Worm (Caenorhabditis elegans) whole organism, L1 larva: ENCODE data around the gene B0348.10.
A peak's percentile ranks its signal among the peaks of the same experiment; 100 is the strongest.

ENCODE experiments used
- C04F5.9 ChIP-seq: sonication (generic microtip); optimal IDR thresholded peaks from 2 replicates; lab custom pipeline; 2016; ENCODE audit warnings: missing genetic modification characterization, missing compliant biosample characterization
- C16A3.4 ChIP-seq: fragments of 150-350 bp; optimal IDR thresholded peaks from 2 replicates; lab custom pipeline; 2014; ENCODE audit warnings: missing biosample characterization, missing genetic modification characterization
- C34B4.2 ChIP-seq: sonication (generic microtip); optimal IDR thresholded peaks from 2 replicates; lab custom pipeline; 2017; ENCODE audit warnings: mild to moderate bottlenecking, missing genetic modification characterization, missing compliant biosample characterization
- aly-2 ChIP-seq: fragments of 150-350 bp; optimal IDR thresholded peaks from 2 replicates; lab custom pipeline; 2014; ENCODE audit warnings: missing biosample characterization, missing genetic modification characterization
- blmp-1 ChIP-seq: fragments of 150-350 bp; optimal IDR thresholded peaks from 2 replicates; lab custom pipeline; 2014; ENCODE audit warnings: missing biosample characterization, missing genetic modification characterization
- ceh-63 ChIP-seq: fragments of 200-800 bp; sonication (Bioruptor generic); optimal IDR thresholded peaks from 2 replicates; lab custom pipeline; 2018; ENCODE audit warnings: mild to moderate bottlenecking, missing genetic modification characterization, missing compliant biosample characterization
- ceh-82 ChIP-seq, 3 experiments: fragments of 150-350 bp in 1 of 3; sonication (generic microtip) in 2 of 3; optimal IDR thresholded peaks; 2 replicates each; lab custom pipeline; 2014 to 2017; ENCODE audit warnings: missing biosample characterization in 3 of 3, missing genetic modification characterization in 3 of 3
- ceh-90 ChIP-seq: sonication (generic microtip); optimal IDR thresholded peaks from 2 replicates; lab custom pipeline; 2016; ENCODE audit warnings: missing genetic modification characterization, missing compliant biosample characterization
- dpl-1 ChIP-seq, 3 experiments: fragments of 150-350 bp in 2 of 3; sonication (generic microtip) in 1 of 3; optimal IDR thresholded peaks; 2 replicates each; lab custom pipeline; 2014 to 2017; ENCODE audit warnings: missing biosample characterization in 3 of 3, missing genetic modification characterization in 3 of 3, missing genetic modification reagents in 3 of 3
- dsc-1 ChIP-seq: sonication (generic microtip); optimal IDR thresholded peaks from 2 replicates; lab custom pipeline; 2016; ENCODE audit warnings: mild to moderate bottlenecking, missing genetic modification characterization, missing compliant biosample characterization
- efl-3 ChIP-seq: fragments of 200-800 bp; sonication (Bioruptor generic); optimal IDR thresholded peaks from 2 replicates; lab custom pipeline; 2018; ENCODE audit warnings: mild to moderate bottlenecking, missing genetic modification characterization, missing compliant biosample characterization
- egl-13 ChIP-seq: sonication (generic microtip); optimal IDR thresholded peaks from 2 replicates; lab custom pipeline; 2016; ENCODE audit warnings: missing genotype, missing genetic modification reagents, missing genetic modification characterization, missing compliant biosample characterization
- egl-27 ChIP-seq, 2 experiments: fragments of 150-350 bp in 1 of 2; sonication (generic microtip); optimal IDR thresholded peaks; 3 replicates each; lab custom pipeline; 2017 to 2018; ENCODE audit warnings: missing biosample characterization in 2 of 2, missing genetic modification characterization in 2 of 2, missing genetic modification reagents in 2 of 2
- elt-3 ChIP-seq, 6 experiments: fragments of 150-350 bp in 1 of 6; sonication (generic microtip); optimal IDR thresholded peaks; 2 replicates each; lab custom pipeline; 2017 to 2018; ENCODE audit warnings: missing biosample characterization in 6 of 6, missing genetic modification characterization in 6 of 6, inconsistent platforms in 1 of 6
- ets-5 ChIP-seq: fragments of 200-800 bp; sonication (Bioruptor generic); IDR thresholded peaks from 2 replicates; pipeline ENCODE4 v1.3.6; 2022; ENCODE audit warnings: missing genetic modification characterization, missing compliant biosample characterization
- fkh-10 ChIP-seq: sonication (generic microtip); optimal IDR thresholded peaks from 2 replicates; lab custom pipeline; 2017; ENCODE audit warnings: missing biosample characterization, missing genetic modification reagents, missing genetic modification characterization
- grh-1 ChIP-seq: fragments of 200-800 bp; sonication (Bioruptor generic); IDR thresholded peaks from 2 replicates; pipeline ENCODE4 v1.3.6; 2022; ENCODE audit warnings: missing genetic modification reagents, missing genetic modification characterization, missing compliant biosample characterization
- hlh-4 ChIP-seq: sonication (generic microtip); optimal IDR thresholded peaks from 2 replicates; lab custom pipeline; 2016; ENCODE audit warnings: mild to moderate bottlenecking, missing genetic modification characterization, missing compliant biosample characterization
- irx-1 ChIP-seq: sonication (generic microtip); optimal IDR thresholded peaks from 2 replicates; lab custom pipeline; 2016; ENCODE audit warnings: missing genetic modification characterization, missing compliant biosample characterization
- jun-1 ChIP-seq: fragments of 150-350 bp; optimal IDR thresholded peaks from 2 replicates; lab custom pipeline; 2014; ENCODE audit warnings: missing biosample characterization, missing genetic modification reagents, missing genetic modification characterization
- lin-14 ChIP-seq: fragments of 200-800 bp; sonication (Bioruptor generic); optimal IDR thresholded peaks from 2 replicates; lab custom pipeline; 2018; ENCODE audit warnings: mild to moderate bottlenecking, missing genetic modification characterization, moderate library complexity, missing compliant biosample characterization
- lin-15B ChIP-seq: fragments of 150-350 bp; sonication (generic microtip); optimal IDR thresholded peaks from 3 replicates; lab custom pipeline; 2014; ENCODE audit warnings: missing biosample characterization, missing genetic modification characterization
- lir-3 ChIP-seq: sonication (generic microtip); optimal IDR thresholded peaks from 2 replicates; lab custom pipeline; 2016; ENCODE audit warnings: mild to moderate bottlenecking, missing genetic modification characterization, moderate library complexity, missing compliant biosample characterization; ENCODE audit not compliant: poor library complexity
- lsy-2 ChIP-seq, 2 experiments: fragments of 150-350 bp; optimal IDR thresholded peaks; 2 replicates each; lab custom pipeline; 2014; ENCODE audit warnings: missing biosample characterization in 2 of 2, missing genetic modification characterization in 2 of 2
- mdl-1 ChIP-seq, 2 experiments: fragments of 150-350 bp; optimal IDR thresholded peaks; 2 replicates each; lab custom pipeline; 2014 to 2017; ENCODE audit warnings: missing biosample characterization in 2 of 2, missing genetic modification characterization in 2 of 2, inconsistent platforms in 1 of 2
- mef-2 ChIP-seq: fragments of 150-350 bp; optimal IDR thresholded peaks from 2 replicates; lab custom pipeline; 2014; ENCODE audit warnings: missing biosample characterization, missing genetic modification characterization
- mep-1 ChIP-seq: fragments of 150-350 bp; optimal IDR thresholded peaks from 2 replicates; lab custom pipeline; 2014; ENCODE audit warnings: missing biosample characterization, missing genetic modification characterization
- nhr-11 ChIP-seq: fragments of 150-350 bp; optimal IDR thresholded peaks from 2 replicates; lab custom pipeline; 2014; ENCODE audit warnings: missing biosample characterization, missing genetic modification characterization
- nhr-19 ChIP-seq: fragments of 200-800 bp; sonication (Bioruptor generic); conservative IDR thresholded peaks from 2 replicates; pipeline ENCODE4 v1.3.6; 2022; ENCODE audit warnings: missing genetic modification characterization, missing compliant biosample characterization
- nhr-47 ChIP-seq: sonication (generic microtip); optimal IDR thresholded peaks from 2 replicates; lab custom pipeline; 2016; ENCODE audit warnings: mild to moderate bottlenecking, missing genetic modification characterization, moderate library complexity, missing compliant biosample characterization
- nhr-71 ChIP-seq: sonication (generic microtip); optimal IDR thresholded peaks from 2 replicates; lab custom pipeline; 2016; ENCODE audit warnings: mild to moderate bottlenecking, missing genetic modification characterization, moderate library complexity, missing compliant biosample characterization
- nhr-84 ChIP-seq: sonication (generic microtip); optimal IDR thresholded peaks from 2 replicates; lab custom pipeline; 2017; ENCODE audit warnings: missing biosample characterization, missing genetic modification characterization
- nhr-90 ChIP-seq: sonication (generic microtip); optimal IDR thresholded peaks from 2 replicates; lab custom pipeline; 2016; ENCODE audit warnings: mild to moderate bottlenecking, missing genetic modification characterization, missing compliant biosample characterization; ENCODE audit not compliant: poor library complexity
- pag-3 ChIP-seq: sonication (generic microtip); optimal IDR thresholded peaks from 2 replicates; lab custom pipeline; 2017; ENCODE audit warnings: missing genetic modification characterization, mild to moderate bottlenecking, missing compliant biosample characterization, antibody characterized with exemption, borderline replicate concordance; ENCODE audit not compliant: insufficient read depth
- pax-3 ChIP-seq: fragments of 200-800 bp; sonication (Bioruptor generic); optimal IDR thresholded peaks from 2 replicates; lab custom pipeline; 2018; ENCODE audit warnings: mild to moderate bottlenecking, missing genetic modification characterization, moderate library complexity, missing compliant biosample characterization
- skn-1 ChIP-seq: fragments of 150-350 bp; optimal IDR thresholded peaks from 2 replicates; lab custom pipeline; 2014; ENCODE audit warnings: missing biosample characterization, missing genetic modification characterization
- snpc-4 ChIP-seq: fragments of 150-350 bp; optimal IDR thresholded peaks from 2 replicates; lab custom pipeline; 2014; ENCODE audit warnings: missing biosample characterization, missing genetic modification characterization
- snu-23 ChIP-seq: sonication (generic microtip); optimal IDR thresholded peaks from 2 replicates; lab custom pipeline; 2016; ENCODE audit warnings: missing genetic modification characterization, missing compliant biosample characterization
- sox-4 ChIP-seq: sonication (generic microtip); optimal IDR thresholded peaks from 2 replicates; lab custom pipeline; 2016; ENCODE audit warnings: missing genetic modification characterization, missing compliant biosample characterization
- sptf-1 ChIP-seq: fragments of 150-350 bp; optimal IDR thresholded peaks from 2 replicates; lab custom pipeline; 2014; ENCODE audit warnings: missing biosample characterization, missing genetic modification characterization
- sup-37 ChIP-seq: fragments of 200-800 bp; sonication (Bioruptor generic); optimal IDR thresholded peaks from 2 replicates; lab custom pipeline; 2018; ENCODE audit warnings: mild to moderate bottlenecking, missing genetic modification characterization, missing compliant biosample characterization
- tbx-2 ChIP-seq: sonication (generic microtip); optimal IDR thresholded peaks from 2 replicates; lab custom pipeline; 2016; ENCODE audit warnings: missing genetic modification characterization, missing compliant biosample characterization
- unc-30 ChIP-seq: sonication (generic microtip); optimal IDR thresholded peaks from 2 replicates; lab custom pipeline; 2017; ENCODE audit warnings: missing biosample characterization, missing genetic modification characterization
- unc-62 ChIP-seq: fragments of 150-350 bp; optimal IDR thresholded peaks from 2 replicates; lab custom pipeline; 2014; ENCODE audit warnings: missing biosample characterization, missing genetic modification reagents, missing genetic modification characterization
- unc-86 ChIP-seq: sonication (generic microtip); optimal IDR thresholded peaks from 2 replicates; lab custom pipeline; 2016; ENCODE audit warnings: missing genetic modification characterization, missing compliant biosample characterization
- unc-98 ChIP-seq: fragments of 200-800 bp; sonication (Bioruptor generic); IDR thresholded peaks from 2 replicates; pipeline ENCODE4 v1.3.6; 2022; ENCODE audit warnings: missing genetic modification characterization, missing compliant biosample characterization
- vab-15 ChIP-seq: sonication (generic microtip); optimal IDR thresholded peaks from 2 replicates; lab custom pipeline; 2017; ENCODE audit warnings: missing genotype, mild to moderate bottlenecking, missing genetic modification characterization, missing compliant biosample characterization
- xbp-1 ChIP-seq: sonication (generic microtip); optimal IDR thresholded peaks from 2 replicates; lab custom pipeline; 2016; ENCODE audit warnings: missing genetic modification characterization, missing compliant biosample characterization
- zag-1 ChIP-seq: fragments of 150-350 bp; optimal IDR thresholded peaks from 2 replicates; lab custom pipeline; 2014; ENCODE audit warnings: missing biosample characterization, missing genetic modification characterization
- zip-4 ChIP-seq: fragments of 200-800 bp; sonication (Bioruptor generic); optimal IDR thresholded peaks from 2 replicates; lab custom pipeline; 2018; ENCODE audit warnings: mild to moderate bottlenecking, missing genetic modification characterization, moderate library complexity, missing compliant biosample characterization
- ztf-11 ChIP-seq, 2 experiments: sonication (generic microtip); optimal IDR thresholded peaks; 2 replicates each; lab custom pipeline; 2016 to 2017; ENCODE audit warnings: missing genetic modification characterization in 2 of 2, missing biosample characterization in 1 of 2, missing compliant biosample characterization in 1 of 2
- ztf-4 ChIP-seq: fragments of 150-350 bp; optimal IDR thresholded peaks from 2 replicates; lab custom pipeline; 2014; ENCODE audit warnings: missing biosample characterization, missing genetic modification characterization

Gene B0348.10

DNA sequence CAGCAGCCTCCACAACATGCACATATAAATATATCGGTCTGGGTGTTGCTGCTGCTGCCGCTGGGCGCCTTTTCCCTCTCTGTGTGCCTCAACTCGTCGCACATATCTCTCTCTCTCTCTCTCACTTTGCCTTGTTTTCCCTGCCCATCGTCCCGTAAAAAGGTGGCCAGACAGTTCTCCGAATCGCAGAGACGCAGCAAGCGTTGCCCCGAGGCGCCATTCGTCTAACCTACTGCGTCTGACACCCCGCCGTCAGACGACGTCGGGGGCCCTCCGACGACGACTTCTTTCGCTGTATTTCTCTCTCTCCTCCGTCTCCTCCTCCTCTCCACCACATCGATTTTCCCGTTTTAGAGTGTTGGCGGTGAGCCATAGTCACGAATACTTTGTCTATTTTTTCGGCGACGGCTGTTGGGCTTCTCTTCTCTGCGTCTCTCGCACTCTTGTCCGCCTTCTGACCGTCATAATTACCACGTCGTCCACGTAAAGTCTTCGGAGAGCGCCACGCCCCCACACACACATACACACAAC lies at the start of gene B0348.10:
Gene B0348.10 (minus strand): TSS at position 24 of the 531 bp plus-strand sequence.
- peak; percentile 68 for TF ChIP-seq xbp-1 (tag; lab: Kevin White, UChicago)
- TF ChIP-seq sup-37 = no peak
- no peak for TF ChIP-seq unc-62 (GFP tag; lab: Kevin White, UChicago)
- TF ChIP-seq lir-3 = peak; percentile 56
- TF ChIP-seq nhr-19 = 0 out of 2 replicates have a peak, but pooled peaks have one; percentile 29
- TF ChIP-seq lsy-2 (tag; optimal IDR thresholded peaks at IDR 0.05; lab: Kevin White, UChicago) = peak; percentile 69 to 79
- peak; percentile 12 for TF ChIP-seq blmp-1 (tag; lab: Kevin White, UChicago)
- TF ChIP-seq snu-23 = peak; percentile 86
- peak; percentile 14 for TF ChIP-seq lin-15B
- TF ChIP-seq C34B4.2 = no peak
- TF ChIP-seq efl-3 (GFP tag; lab: Kevin White, UChicago) = no peak
- no peak for TF ChIP-seq egl-27 (tag; optimal IDR thresholded peaks at IDR 0.05; lab: Kevin White, UChicago)
- TF ChIP-seq mep-1 (tag; lab: Kevin White, UChicago) = peak; percentile 53
- TF ChIP-seq jun-1 = peak; percentile 63
- TF ChIP-seq tbx-2 (tag; lab: Kevin White, UChicago) = peak; percentile 84
- TF ChIP-seq elt-3 (tag; optimal IDR thresholded peaks at IDR 0.05; lab: Kevin White, UChicago) = no peak
- TF ChIP-seq dsc-1 (tag; lab: Kevin White, UChicago) = peak; percentile 62
- TF ChIP-seq ceh-63 (GFP tag; lab: Kevin White, UChicago) = peak; percentile 60
- peak in 1 of 2 experiments; percentile 41 for TF ChIP-seq mdl-1 (tag; optimal IDR thresholded peaks at IDR 0.05; lab: Kevin White, UChicago)
- peak; percentile 62 to 68 (median 66) for TF ChIP-seq dpl-1 (GFP tag; optimal IDR thresholded peaks at IDR 0.05; lab: Kevin White, UChicago)
- TF ChIP-seq nhr-71 (tag; lab: Kevin White, UChicago) = peak; percentile 91
- no peak for TF ChIP-seq snpc-4 (tag; lab: Kevin White, UChicago)
- peak; percentile 26 for TF ChIP-seq grh-1 (GFP tag; lab: Robert Waterston, UW)
- no peak for TF ChIP-seq nhr-11
- TF ChIP-seq nhr-84 (tag; lab: Kevin White, UChicago) = no peak
- peak; percentile 85 for TF ChIP-seq egl-13 (tag; lab: Kevin White, UChicago)
- TF ChIP-seq mef-2 = no peak
- TF ChIP-seq nhr-90 (tag; lab: Kevin White, UChicago) = peak; percentile 43
- TF ChIP-seq ceh-82 (tag; optimal IDR thresholded peaks at IDR 0.05; lab: Kevin White, UChicago) = peak; percentile 34 to 81 (median 70)
- TF ChIP-seq unc-30 (tag; lab: Kevin White, UChicago) = no peak
- peak; percentile 43 for TF ChIP-seq C16A3.4 (tag; lab: Kevin White, UChicago)
- no peak for TF ChIP-seq hlh-4
- peak; percentile 18 for TF ChIP-seq skn-1 (tag; lab: Kevin White, UChicago)
- no peak for TF ChIP-seq C04F5.9 (tag; lab: Kevin White, UChicago)
- TF ChIP-seq zag-1 (tag; lab: Kevin White, UChicago) = no peak
- TF ChIP-seq ztf-11 (tag; optimal IDR thresholded peaks at IDR 0.05; lab: Kevin White, UChicago) = peak in 1 of 2 experiments; percentile 49
- TF ChIP-seq unc-98 (GFP tag; lab: Robert Waterston, UW) = no peak
- TF ChIP-seq vab-15 (tag; lab: Kevin White, UChicago) = no peak
- TF ChIP-seq unc-86 = peak; percentile 92
- peak; percentile 90 for TF ChIP-seq nhr-47 (tag; lab: Kevin White, UChicago)
- peak; percentile 37 for TF ChIP-seq fkh-10 (GFP tag; lab: Kevin White, UChicago)
- peak; percentile 76 for TF ChIP-seq pax-3 (tag; lab: Kevin White, UChicago)
- no peak for TF ChIP-seq zip-4
- TF ChIP-seq ztf-4 (tag; lab: Kevin White, UChicago) = peak; percentile 78
- no peak for TF ChIP-seq pag-3 (tag; lab: Kevin White, UChicago)
- TF ChIP-seq irx-1 (tag; lab: Kevin White, UChicago) = peak; percentile 29
- peak; percentile 95 for TF ChIP-seq lin-14 (GFP tag; lab: Kevin White, UChicago)
- TF ChIP-seq ceh-90 (tag; lab: Kevin White, UChicago) = no peak
- no peak for TF ChIP-seq aly-2 (tag; lab: Kevin White, UChicago)
- TF ChIP-seq sox-4 (tag; lab: Kevin White, UChicago) = peak; percentile 65
- no peak for TF ChIP-seq ets-5 (GFP tag; lab: Robert Waterston, UW)
- TF ChIP-seq sptf-1 (tag; lab: Kevin White, UChicago) = no peak
